Worm (Caenorhabditis elegans): Measurements from ENCODE around the gene srx-36.

ce11 chrV:7138320-7138719, 7.4 kb upstream of the srx-36 start, which contains the start of gene str-112:
- TF ChIP-seq nhr-11 (tag; optimal IDR thresholded peaks at IDR 0.05), result no peak
- no peak for TF ChIP-seq ahr-1 (tag; optimal IDR thresholded peaks at IDR 0.05)
- TF ChIP-seq pqm-1 (tag; optimal IDR thresholded peaks at IDR 0.05), result no peak
- TF ChIP-seq eyg-1 (tag; optimal IDR thresholded peaks at IDR 0.05), result no peak
- TF ChIP-seq ets-4 (tag; optimal IDR thresholded peaks at IDR 0.05), result no peak
- no peak for TF ChIP-seq sox-4 (tag; optimal IDR thresholded peaks at IDR 0.05)
- no peak for TF ChIP-seq lin-11 (tag; optimal IDR thresholded peaks at IDR 0.05)
- no peak for TF ChIP-seq ama-1 (optimal IDR thresholded peaks at IDR 0.05)

Measured in whole organism, late embryonic.